Fruit fly (Drosophila melanogaster) Kc167 (cell line): ENCODE results near the gene Atg4a.

Experiments used
- Myc ChIP-seq: fragments of >200 bp; optimal IDR thresholded peaks from 2 replicates; lab custom pipeline; 2017; ENCODE audit warnings: missing external identifiers
- Sin3A ChIP-seq: fragments of >200 bp; optimal IDR thresholded peaks from 2 replicates; lab custom pipeline; 2018; ENCODE audit warnings: missing external identifiers
- h ChIP-seq: fragments of >200 bp; optimal IDR thresholded peaks from 3 replicates; lab custom pipeline; 2018; ENCODE audit warnings: missing external identifiers
- insv ChIP-seq: fragments of >200 bp; optimal IDR thresholded peaks from 3 replicates; lab custom pipeline; 2018; ENCODE audit warnings: missing external identifiers
- psq ChIP-seq: fragments of >200 bp; optimal IDR thresholded peaks from 2 replicates; lab custom pipeline; 2017; ENCODE audit warnings: missing external identifiers
- ttk ChIP-seq: sonication (Bioruptor generic); optimal IDR thresholded peaks from 2 replicates; lab custom pipeline; 2017; ENCODE audit warnings: missing external identifiers

DNA sequence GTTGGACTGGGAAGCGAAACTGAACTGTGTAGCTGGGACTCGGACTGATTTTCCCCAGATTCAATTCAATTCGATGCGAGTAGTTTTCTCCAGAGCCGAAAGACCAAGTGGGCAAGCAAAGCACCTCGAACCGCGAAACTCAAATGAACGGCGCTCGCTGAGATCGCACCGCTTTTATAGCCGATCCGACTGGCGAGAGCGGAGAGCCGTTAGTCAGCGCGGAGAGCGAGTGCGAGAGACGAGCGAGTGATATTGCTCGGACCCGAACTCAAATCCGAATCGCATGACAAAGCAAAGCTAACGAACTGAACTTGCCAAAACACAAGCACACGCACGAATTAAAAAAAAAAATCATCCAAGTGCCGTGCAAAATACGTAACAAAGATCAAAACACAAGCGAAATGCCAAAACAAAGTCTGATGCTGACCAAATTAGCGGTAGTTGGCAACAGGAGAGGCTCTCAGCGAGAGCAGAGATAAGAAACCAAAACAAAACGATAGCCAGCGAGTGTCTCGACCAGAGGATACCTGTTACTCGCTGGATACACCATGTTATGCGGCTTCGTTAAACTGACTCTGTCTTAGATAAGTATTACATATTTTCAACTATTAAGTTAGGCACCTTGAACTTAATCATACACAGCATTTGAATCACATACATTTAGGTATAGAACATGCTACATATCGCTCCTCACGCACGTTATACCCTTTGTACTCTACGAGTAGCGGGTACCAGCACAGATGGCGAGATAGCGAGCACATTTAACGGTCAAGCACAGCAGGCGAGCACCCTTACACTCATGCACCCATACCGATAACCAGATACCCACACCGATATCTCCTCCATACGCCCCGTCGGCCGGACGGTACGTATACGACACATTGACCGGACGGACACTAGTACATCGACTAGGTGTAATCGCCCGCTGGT is 38.4 kb downstream of the Atg4a start:
- TF ChIP-seq Sin3A (lab: Kevin White, UChicago) (no peak), insv (no peak), h (lab: Kevin White, UChicago) (no peak), Myc (no peak), ttk (lab: Kevin White, UChicago) (no peak), psq (lab: Kevin White, UChicago) (no peak)
